Worm (Caenorhabditis elegans): ENCODE measurements around the gene C07G2.5.

- TF ChIP-seq aly-2 (tag; optimal IDR thresholded peaks at IDR 0.05) (no peak), lsy-2 (tag; optimal IDR thresholded peaks at IDR 0.05) (no peak), unc-130 (GFP tag; optimal IDR thresholded peaks at IDR 0.05) (no peak), ztf-11 (tag; optimal IDR thresholded peaks at IDR 0.05) (no peak), vab-7 (GFP tag; IDR thresholded peaks at IDR 0.05) (peak; percentile 59; the same call in 1 of the 2 replicates)
These were observed 48.8 kb downstream of the C07G2.5 start, which contains the start of gene ceh-43 for ce11 chrIII:4449893-4450579.

All from whole organism, L4 larva.